Fruit fly (Drosophila melanogaster) whole organism, embryonic: ENCODE data around the gene Mob3.
A peak's percentile ranks its signal among the peaks of the same experiment; 100 is the strongest.

Experiments
- Atf-2 ChIP-seq: fragments of 200-800 bp; sonication (Bioruptor generic); optimal IDR thresholded peaks from 2 replicates; lab custom pipeline; 2016; ENCODE audit warnings: missing biosample characterization, missing genetic modification characterization
- C15 ChIP-seq: fragments of 200-800 bp; sonication (Bioruptor generic); IDR thresholded peaks from 3 replicates; pipeline ENCODE4 v1.3.6; 2022; ENCODE audit warnings: missing biosample characterization, missing genetic modification characterization
- CG10209 ChIP-seq: fragments of 200-800 bp; sonication (Bioruptor generic); optimal IDR thresholded peaks from 3 replicates; lab custom pipeline; 2017; ENCODE audit warnings: missing biosample characterization, mild to moderate bottlenecking, missing genetic modification characterization, missing genetic modification reagents
- CG12104 ChIP-seq: fragments of 200-800 bp; sonication (Bioruptor generic); optimal IDR thresholded peaks from 3 replicates; lab custom pipeline; 2016; ENCODE audit warnings: missing biosample characterization, missing genetic modification characterization
- CG1233 ChIP-seq: fragments of 200-800 bp; sonication (Bioruptor generic); optimal IDR thresholded peaks from 4 replicates; lab custom pipeline; 2018; ENCODE audit warnings: missing biosample characterization, mild to moderate bottlenecking, missing genetic modification characterization
- CG14860 ChIP-seq: fragments of 200-800 bp; sonication (Bioruptor generic); IDR thresholded peaks from 3 replicates; pipeline ENCODE4 v1.3.6; 2022; ENCODE audit warnings: missing biosample characterization, missing genetic modification characterization; ENCODE audit not compliant: partially characterized antibody
- CG15479 ChIP-seq: fragments of 200-800 bp; sonication (Bioruptor generic); optimal IDR thresholded peaks from 3 replicates; lab custom pipeline; 2019; ENCODE audit warnings: missing biosample characterization, mild to moderate bottlenecking, missing genetic modification characterization, moderate library complexity
- CG17359 ChIP-seq: fragments of 200-800 bp; sonication (Bioruptor generic); optimal IDR thresholded peaks from 3 replicates; lab custom pipeline; 2018; ENCODE audit warnings: missing biosample characterization, mild to moderate bottlenecking, missing genetic modification characterization, moderate library complexity
- CG17385 ChIP-seq: fragments of 200-800 bp; sonication (Bioruptor generic); optimal IDR thresholded peaks from 3 replicates; lab custom pipeline; 2018; ENCODE audit warnings: missing biosample characterization, mild to moderate bottlenecking, missing genetic modification characterization
- CG2116 ChIP-seq: fragments of 200-800 bp; sonication (Bioruptor generic); optimal IDR thresholded peaks from 3 replicates; lab custom pipeline; 2018; ENCODE audit warnings: missing biosample characterization, mild to moderate bottlenecking, missing genetic modification characterization
- CG2875 ChIP-seq: fragments of 200-800 bp; sonication (Bioruptor generic); optimal IDR thresholded peaks from 2 replicates; lab custom pipeline; 2017; ENCODE audit warnings: missing biosample characterization, mild to moderate bottlenecking, missing genetic modification characterization, missing genetic modification reagents
- CG32772 ChIP-seq: fragments of 200-800 bp; sonication (Bioruptor generic); IDR thresholded peaks from 2 replicates; pipeline ENCODE4 v1.3.6; 2022; ENCODE audit warnings: missing biosample characterization, missing genetic modification characterization
- CG5245 ChIP-seq: fragments of 200-800 bp; sonication (Bioruptor generic); optimal IDR thresholded peaks from 3 replicates; lab custom pipeline; 2016; ENCODE audit warnings: missing biosample characterization, missing genetic modification characterization
- CG6854 ChIP-seq: fragments of 200-800 bp; sonication (Bioruptor generic); optimal IDR thresholded peaks from 3 replicates; lab custom pipeline; 2017; ENCODE audit warnings: missing biosample characterization, mild to moderate bottlenecking, missing genetic modification characterization
- CG9215 ChIP-seq: fragments of 200-800 bp; sonication (Bioruptor generic); IDR thresholded peaks from 2 replicates; pipeline ENCODE4 v1.3.6; 2022; ENCODE audit warnings: missing biosample characterization, missing genetic modification characterization
- CG9727 ChIP-seq: fragments of 200-800 bp; sonication (Bioruptor generic); optimal IDR thresholded peaks from 3 replicates; lab custom pipeline; 2017; ENCODE audit warnings: missing biosample characterization, mild to moderate bottlenecking, missing genetic modification characterization
- CG9817 ChIP-seq: fragments of 200-800 bp; sonication (Bioruptor generic); optimal IDR thresholded peaks from 2 replicates; lab custom pipeline; 2018; ENCODE audit warnings: missing biosample characterization, mild to moderate bottlenecking, missing genetic modification characterization, moderate library complexity
- Doc3 ChIP-seq: fragments of 200-800 bp; sonication (Bioruptor generic); IDR thresholded peaks from 3 replicates; pipeline ENCODE4 v1.3.6; 2022; ENCODE audit warnings: missing biosample characterization, missing genetic modification characterization; ENCODE audit not compliant: partially characterized antibody
- E2f1 ChIP-seq: fragments of 200-800 bp; sonication (Bioruptor generic); IDR thresholded peaks from 2 replicates; pipeline ENCODE4 v1.3.6; 2022; ENCODE audit warnings: missing biosample characterization, missing genetic modification characterization
- ERR ChIP-seq: fragments of 200-800 bp; sonication (Bioruptor generic); optimal IDR thresholded peaks from 2 replicates; lab custom pipeline; 2016; ENCODE audit warnings: missing biosample characterization, missing genetic modification characterization
- Pdp1 ChIP-seq, 2 experiments: fragments of 200-800 bp; sonication (Bioruptor generic); optimal IDR thresholded peaks; 3 replicates each; lab custom pipeline; 2016; ENCODE audit warnings: missing biosample characterization in 2 of 2, missing genetic modification characterization in 2 of 2, mild to moderate bottlenecking in 1 of 2, moderate library complexity in 1 of 2
- Ravus ChIP-seq: fragments of 200-800 bp; sonication (Bioruptor generic); IDR thresholded peaks from 2 replicates; pipeline ENCODE4 v1.3.6; 2022; ENCODE audit warnings: missing biosample characterization, missing genetic modification characterization
- Sox102F ChIP-seq: fragments of 200-800 bp; sonication (Bioruptor generic); optimal IDR thresholded peaks from 2 replicates; lab custom pipeline; 2018; ENCODE audit warnings: missing biosample characterization, mild to moderate bottlenecking, missing genetic modification characterization, moderate library complexity
- Sry-δ ChIP-seq: fragments of 200-800 bp; sonication (Bioruptor generic); optimal IDR thresholded peaks from 2 replicates; lab custom pipeline; 2016; ENCODE audit warnings: missing biosample characterization, missing genetic modification characterization
- ab ChIP-seq: fragments of 200-800 bp; sonication (Bioruptor generic); optimal IDR thresholded peaks from 2 replicates; lab custom pipeline; 2016; ENCODE audit warnings: missing biosample characterization, missing genetic modification characterization
- abd-A ChIP-seq: fragments of 200-800 bp; sonication (Bioruptor generic); optimal IDR thresholded peaks from 3 replicates; lab custom pipeline; 2019; ENCODE audit warnings: missing biosample characterization, mild to moderate bottlenecking, missing genetic modification characterization, moderate library complexity
- ara ChIP-seq: fragments of 200-800 bp; sonication (Bioruptor generic); IDR thresholded peaks from 2 replicates; pipeline ENCODE4 v1.3.6; 2022; ENCODE audit warnings: missing biosample characterization, missing genetic modification characterization
- bcd ChIP-seq: fragments of 200-800 bp; sonication (Bioruptor generic); optimal IDR thresholded peaks from 2 replicates; lab custom pipeline; 2017; ENCODE audit warnings: missing biosample characterization, mild to moderate bottlenecking, missing genetic modification characterization
- br ChIP-seq: fragments of >200 bp; optimal IDR thresholded peaks from 2 replicates; lab custom pipeline; 2017
- ci ChIP-seq: fragments of 200-800 bp; sonication (Bioruptor generic); IDR thresholded peaks from 3 replicates; pipeline ENCODE4 v1.3.6; 2022; ENCODE audit warnings: missing biosample characterization, missing genetic modification characterization
- corto ChIP-seq: fragments of 200-800 bp; sonication (Bioruptor generic); optimal IDR thresholded peaks from 2 replicates; lab custom pipeline; 2016; ENCODE audit warnings: missing biosample characterization, mild to moderate bottlenecking, missing genetic modification characterization, moderate library complexity
- da ChIP-seq: fragments of 200-800 bp; sonication (Bioruptor generic); optimal IDR thresholded peaks from 2 replicates; lab custom pipeline; 2016; ENCODE audit warnings: missing biosample characterization, missing genetic modification characterization
- eve ChIP-seq, 2 experiments: fragments of >200 bp; optimal IDR thresholded peaks; 2 replicates each; lab custom pipeline; 2017; ENCODE audit warnings: missing biosample characterization in 2 of 2, missing genetic modification characterization in 2 of 2
- fu2 ChIP-seq: fragments of 200-800 bp; sonication (Bioruptor generic); optimal IDR thresholded peaks from 2 replicates; lab custom pipeline; 2016; ENCODE audit warnings: missing biosample characterization, missing genetic modification characterization
- gcm2 ChIP-seq: fragments of 200-800 bp; sonication (Bioruptor generic); optimal IDR thresholded peaks from 2 replicates; lab custom pipeline; 2016; ENCODE audit warnings: missing biosample characterization, missing genetic modification characterization
- grn ChIP-seq: fragments of 200-800 bp; sonication (Bioruptor generic); optimal IDR thresholded peaks from 3 replicates; lab custom pipeline; 2017; ENCODE audit warnings: missing biosample characterization, missing genetic modification characterization
- gsb-n ChIP-seq: fragments of 200-800 bp; sonication (Bioruptor generic); optimal IDR thresholded peaks from 3 replicates; lab custom pipeline; 2018; ENCODE audit warnings: missing biosample characterization, mild to moderate bottlenecking, missing genetic modification characterization
- gt ChIP-seq: fragments of 200-800 bp; sonication (Bioruptor generic); IDR thresholded peaks from 2 replicates; pipeline ENCODE4 v1.3.6; 2022; ENCODE audit warnings: missing biosample characterization, missing genetic modification characterization
- hbn ChIP-seq: fragments of 200-800 bp; sonication (Bioruptor generic); IDR thresholded peaks from 2 replicates; pipeline ENCODE4 v1.3.6; 2022; ENCODE audit warnings: missing biosample characterization, missing genetic modification characterization; ENCODE audit not compliant: partially characterized antibody
- hkb ChIP-seq, 2 experiments: fragments of 200-800 bp in 1 of 2; fragments of >200 bp in 1 of 2; sonication (Bioruptor generic) in 1 of 2; IDR thresholded peaks in 1 of 2; optimal IDR thresholded peaks in 1 of 2; 2 replicates each; pipeline versions ENCODE4 v1.3.6 to Lab custom; 2017 to 2022; ENCODE audit warnings: missing biosample characterization in 1 of 2, missing genetic modification characterization in 1 of 2
- hth ChIP-seq: fragments of >200 bp; optimal IDR thresholded peaks from 2 replicates; lab custom pipeline; 2017; ENCODE audit warnings: inconsistent platforms
- kni ChIP-seq: fragments of 200-800 bp; sonication (Bioruptor generic); optimal IDR thresholded peaks from 3 replicates; lab custom pipeline; 2017; ENCODE audit warnings: mild to moderate bottlenecking, missing biosample characterization, missing genetic modification reagents, missing genetic modification characterization
- lola ChIP-seq, 3 experiments: fragments of >200 bp in 2 of 3; fragments of 200-800 bp in 1 of 3; sonication (Bioruptor generic) in 1 of 3; optimal IDR thresholded peaks; 2 replicates each; lab custom pipeline; 2017 to 2019; ENCODE audit warnings: missing biosample characterization in 3 of 3, missing genetic modification characterization in 3 of 3, mild to moderate bottlenecking in 1 of 3, moderate library complexity in 1 of 3
- lov ChIP-seq, 2 experiments: fragments of 200-800 bp in 1 of 2; fragments of >200 bp in 1 of 2; sonication (Bioruptor generic) in 1 of 2; IDR thresholded peaks in 1 of 2; optimal IDR thresholded peaks in 1 of 2; 2 replicates in 1 of 2; 3 replicates in 1 of 2; pipeline versions ENCODE4 v1.3.6 to Lab custom; 2017 to 2022; ENCODE audit warnings: missing biosample characterization in 1 of 2, missing genetic modification characterization in 1 of 2
- mam ChIP-seq: fragments of 200-800 bp; sonication (Bioruptor generic); optimal IDR thresholded peaks from 3 replicates; lab custom pipeline; 2016; ENCODE audit warnings: missing biosample characterization, missing genetic modification characterization
- nerfin-2 ChIP-seq: fragments of 200-800 bp; sonication (Bioruptor generic); IDR thresholded peaks from 2 replicates; pipeline ENCODE4 v1.3.6; 2022; ENCODE audit warnings: missing biosample characterization, missing genetic modification characterization; ENCODE audit not compliant: partially characterized antibody
- pb ChIP-seq: fragments of 200-800 bp; sonication (Bioruptor generic); optimal IDR thresholded peaks from 3 replicates; lab custom pipeline; 2016; ENCODE audit warnings: missing biosample characterization, missing genetic modification characterization
- pita ChIP-seq: fragments of 200-800 bp; sonication (Bioruptor generic); optimal IDR thresholded peaks from 2 replicates; lab custom pipeline; 2017; ENCODE audit warnings: missing biosample characterization, mild to moderate bottlenecking, missing genetic modification characterization
- ranshi ChIP-seq: fragments of 200-800 bp; sonication (Bioruptor generic); IDR thresholded peaks from 2 replicates; pipeline ENCODE4 v1.3.6; 2022; ENCODE audit warnings: missing biosample characterization, missing genetic modification characterization
- rib ChIP-seq: fragments of 200-800 bp; sonication (Bioruptor generic); IDR thresholded peaks from 2 replicates; pipeline ENCODE4 v1.3.6; 2022; ENCODE audit warnings: missing biosample characterization, missing genetic modification characterization
- tup ChIP-seq: fragments of 200-800 bp; sonication (Bioruptor generic); optimal IDR thresholded peaks from 2 replicates; lab custom pipeline; 2016; ENCODE audit warnings: missing biosample characterization, mild to moderate bottlenecking, missing genetic modification characterization, moderate library complexity

Gene Mob3

dm6 chr2L:10298306-10298705, 33.2 kb downstream of the Mob3 start (continued):
- TF ChIP-seq Sry-δ (peak; percentile 24), gt (GFP tag; lab: Robert Waterston, UW) (no peak), C15 (no peak), CG9817 (tag; lab: Kevin White, UChicago) (no peak), CG2116 (no peak), CG17385 (GFP tag; lab: Kevin White, UChicago) (no peak), ERR (GFP tag; lab: Kevin White, UChicago) (no peak), ab (no peak), hkb (optimal IDR thresholded peaks at IDR 0.05; lab: Kevin White, UChicago) (no peak), hkb (GFP tag; IDR thresholded peaks at IDR 0.05; lab: Robert Waterston, UW) (no peak), lov (optimal IDR thresholded peaks at IDR 0.05; lab: Kevin White, UChicago) (no peak), lov (GFP tag; IDR thresholded peaks at IDR 0.05; lab: Robert Waterston, UW) (no peak), fu2 (GFP tag; lab: Kevin White, UChicago) (no peak), CG10209 (GFP tag; lab: Kevin White, UChicago) (no peak), CG6854 (GFP tag; lab: Kevin White, UChicago) (no peak), kni (GFP tag; lab: Kevin White, UChicago) (no peak), CG9727 (GFP tag; lab: Kevin White, UChicago) (no peak), bcd (GFP tag; lab: Kevin White, UChicago) (no peak), CG32772 (GFP tag; lab: Robert Waterston, UW) (no peak), CG5245 (GFP tag; lab: Kevin White, UChicago) (no peak), gsb-n (no peak), CG2875 (GFP tag; lab: Kevin White, UChicago) (no peak), abd-A (tag; lab: Kevin White, UChicago) (no peak), CG17359 (tag; lab: Kevin White, UChicago) (no peak), mam (GFP tag; lab: Kevin White, UChicago) (no peak), CG14860 (GFP tag; lab: Robert Waterston, UW) (peak; percentile 84; the same call in 2 of the 3 replicates), CG12104 (GFP tag; lab: Kevin White, UChicago) (no peak), hth (lab: Kevin White, UChicago) (no peak), ci (GFP tag; lab: Robert Waterston, UW) (no peak), grn (GFP tag; lab: Kevin White, UChicago) (no peak), CG15479 (GFP tag; lab: Kevin White, UChicago) (no peak), Atf-2 (GFP tag; lab: Kevin White, UChicago) (no peak), Sox102F (GFP tag; lab: Kevin White, UChicago) (no peak), Pdp1 (GFP tag; optimal IDR thresholded peaks at IDR 0.05; lab: Kevin White, UChicago) (peak in 1 of 2 experiments; percentile 78), tup (no peak), corto (GFP tag; lab: Kevin White, UChicago) (no peak), Doc3 (GFP tag; lab: Robert Waterston, UW) (no peak), lola (GFP tag; optimal IDR thresholded peaks at IDR 0.05; lab: Kevin White, UChicago) (no peak), pb (GFP tag; lab: Kevin White, UChicago) (no peak), ara (GFP tag; lab: Robert Waterston, UW) (no peak), rib (no peak), eve (GFP tag; optimal IDR thresholded peaks at IDR 0.05; lab: Kevin White, UChicago) (no peak), gcm2 (GFP tag; lab: Kevin White, UChicago) (no peak), ranshi (GFP tag; lab: Robert Waterston, UW) (no peak), da (GFP tag; lab: Kevin White, UChicago) (no peak), br (no peak), CG1233 (no peak), Ravus (GFP tag; lab: Robert Waterston, UW) (no peak), nerfin-2 (GFP tag; lab: Robert Waterston, UW) (peak; percentile 65; the same call in 1 of the 2 replicates), E2f1 (GFP tag; lab: Robert Waterston, UW) (no peak), hbn (GFP tag; lab: Robert Waterston, UW) (no peak), pita (GFP tag; lab: Kevin White, UChicago) (no peak), CG9215 (GFP tag; lab: Robert Waterston, UW) (no peak)
